Worm (Caenorhabditis elegans) whole organism, L3 larva: Measurements from ENCODE around the gene F22H10.1.

ENCODE experiments used
- ama-1 ChIP-seq: fragments of 150-350 bp; optimal IDR thresholded peaks from 2 replicates; lab custom pipeline; 2018
- nhr-237 ChIP-seq: fragments of 150-350 bp; optimal IDR thresholded peaks from 2 replicates; lab custom pipeline; 2014; ENCODE audit warnings: missing biosample characterization, missing genetic modification characterization
- nhr-28 ChIP-seq: fragments of 150-350 bp; optimal IDR thresholded peaks from 2 replicates; lab custom pipeline; 2014; ENCODE audit warnings: missing biosample characterization, missing genetic modification characterization
- nhr-43 ChIP-seq: sonication (generic microtip); optimal IDR thresholded peaks from 2 replicates; lab custom pipeline; 2016; ENCODE audit warnings: mild to moderate bottlenecking, missing genetic modification characterization, missing compliant biosample characterization; ENCODE audit not compliant: poor library complexity, severe bottlenecking
- pha-4 ChIP-seq: fragments of 150-350 bp; optimal IDR thresholded peaks from 2 replicates; lab custom pipeline; 2014; ENCODE audit warnings: missing biosample characterization, missing genetic modification reagents, missing genetic modification characterization
- ztf-11 ChIP-seq: fragments of 150-350 bp; optimal IDR thresholded peaks from 2 replicates; lab custom pipeline; 2014; ENCODE audit warnings: missing biosample characterization, missing genetic modification characterization

- TF ChIP-seq nhr-237, result no peak
- TF ChIP-seq ama-1 (lab: Kevin White, UChicago), result no peak
- no peak for TF ChIP-seq nhr-43 (tag; lab: Kevin White, UChicago)
- no peak for TF ChIP-seq ztf-11 (tag; lab: Kevin White, UChicago)
- TF ChIP-seq pha-4 (tag; lab: Kevin White, UChicago), result peak; percentile 54
- TF ChIP-seq nhr-28 (tag; lab: Kevin White, UChicago), result no peak
These were observed 24.1 kb upstream of the F22H10.1 start for ce11 chrX:16678097-16678496.
